Worm (Caenorhabditis elegans): ENCODE measurements around the gene C16C10.4.

Gene C16C10.4

DNA sequence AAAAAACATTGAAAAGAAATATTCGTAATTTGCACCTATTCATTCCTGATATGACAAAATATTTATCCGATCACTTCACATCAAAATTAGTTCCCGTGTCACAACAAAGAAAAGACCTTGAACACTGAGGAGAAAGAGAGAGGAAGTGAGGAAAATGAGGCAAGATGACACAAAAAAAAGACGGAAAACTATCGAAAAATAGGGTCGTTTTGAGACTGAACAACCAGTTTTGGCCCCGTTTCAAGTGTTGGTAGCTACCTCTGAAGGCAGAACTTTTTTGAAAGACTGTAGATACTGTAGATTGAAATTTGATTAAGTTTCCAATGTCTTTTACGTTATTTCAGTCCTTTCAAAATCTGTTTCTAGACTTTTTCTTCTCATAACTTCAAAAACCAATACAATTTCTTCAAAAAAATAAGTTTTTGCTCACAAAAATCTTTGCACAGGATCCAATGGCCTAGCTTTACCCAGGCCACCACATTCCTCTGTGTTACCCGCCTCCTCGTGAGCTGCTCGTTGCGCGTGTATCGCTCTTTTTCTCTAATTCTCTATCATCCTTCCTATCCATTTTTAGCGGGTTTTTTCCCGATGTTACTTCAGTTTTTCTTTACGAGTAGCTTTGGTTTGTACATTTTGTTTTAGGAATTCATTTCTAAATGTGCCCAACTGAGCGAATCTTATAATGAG lies 25.3 kb downstream of the C16C10.4 start:
- TF ChIP-seq tbx-37 (GFP tag; conservative IDR thresholded peaks at IDR 0.05), result peak; percentile 59; the same call in 1 of the 2 replicates
- no peak for TF ChIP-seq flt-1 (GFP tag; IDR thresholded peaks at IDR 0.05)
- peak; percentile 41 for TF ChIP-seq hmg-4 (GFP tag; optimal IDR thresholded peaks at IDR 0.05)

DNA sequence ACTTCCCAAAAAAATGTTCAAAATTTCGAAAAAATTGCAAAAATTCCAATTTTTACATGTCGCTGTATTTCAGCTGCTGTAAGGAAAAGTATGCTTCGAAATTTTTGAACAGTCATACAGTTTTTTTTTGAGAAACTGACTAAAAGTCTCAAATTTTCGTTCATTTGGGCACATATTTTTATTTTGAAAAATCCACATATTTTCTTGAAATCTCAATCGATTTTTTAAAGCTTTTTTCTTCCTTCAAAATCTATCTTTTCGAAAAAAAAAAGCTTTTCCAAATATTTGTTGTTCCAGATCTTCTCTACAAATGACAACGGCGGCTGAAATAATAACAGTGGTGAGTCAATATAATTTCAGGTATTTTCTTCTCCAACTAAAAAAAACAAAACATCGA lies 25.9 kb downstream of the C16C10.4 start, which contains the start of gene asd-1:
Gene asd-1, plus strand, starts transcription at position 298 of the 397 bp plus-strand sequence.
- no peak for TF ChIP-seq flt-1 (GFP tag; IDR thresholded peaks at IDR 0.05)
- TF ChIP-seq sea-1 (GFP tag; conservative IDR thresholded peaks at IDR 0.05), result no peak
- no peak for TF ChIP-seq B0310.2 (tag; optimal IDR thresholded peaks at IDR 0.05)
- TF ChIP-seq pes-1 (GFP tag; IDR thresholded peaks at IDR 0.05), result no peak
- no peak for TF ChIP-seq tbx-37 (GFP tag; conservative IDR thresholded peaks at IDR 0.05)
- TF ChIP-seq F13C5.2 (tag; optimal IDR thresholded peaks at IDR 0.05), result no peak
- TF ChIP-seq ama-1 (optimal IDR thresholded peaks at IDR 0.05), result no peak
- TF ChIP-seq hmbx-1 (tag; optimal IDR thresholded peaks at IDR 0.05), result no peak
- no peak for TF ChIP-seq ets-7 (tag; optimal IDR thresholded peaks at IDR 0.05)
- no peak for TF ChIP-seq hnd-1 (tag; optimal IDR thresholded peaks at IDR 0.05)
- no peak for TF ChIP-seq ceh-36 (tag; optimal IDR thresholded peaks at IDR 0.05)
- TF ChIP-seq aly-1 (tag; optimal IDR thresholded peaks at IDR 0.05), result no peak
- TF ChIP-seq hmg-4 (GFP tag; optimal IDR thresholded peaks at IDR 0.05), result no peak
- TF ChIP-seq tra-4 (tag; optimal IDR thresholded peaks at IDR 0.05), result no peak
- TF ChIP-seq tbx-11 (GFP tag; IDR thresholded peaks at IDR 0.05), result no peak
- TF ChIP-seq ceh-13 (GFP tag; optimal IDR thresholded peaks at IDR 0.05), result no peak
- TF ChIP-seq scrt-1 (GFP tag; IDR thresholded peaks at IDR 0.05), result no peak

DNA sequence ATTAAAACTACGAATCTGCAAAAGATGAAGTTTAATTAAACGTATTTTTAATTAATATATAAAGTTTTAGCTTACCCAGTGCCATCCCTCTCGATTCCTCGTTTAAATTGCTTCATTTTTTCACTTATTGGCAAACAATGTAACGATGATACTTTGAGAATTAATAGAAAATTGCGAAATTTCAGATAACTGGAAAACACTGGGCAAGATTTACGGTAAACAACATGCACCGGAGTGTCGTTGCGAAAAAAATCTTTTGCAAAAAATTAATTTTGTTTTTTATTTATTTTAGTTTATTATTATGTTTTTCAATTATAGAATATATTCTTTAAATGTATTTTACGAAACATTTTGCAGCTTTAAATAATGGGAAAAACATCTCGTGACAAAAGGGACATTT lies 32.9 kb downstream of the C16C10.4 start, which contains the start of the genes pelo-1 and R74.7:
Gene pelo-1, minus strand, starts transcription at position 151 of the 400 bp plus-strand sequence.
Gene R74.7, plus strand, starts transcription at position 358 of the 400 bp plus-strand sequence.
- TF ChIP-seq ets-7 (tag; optimal IDR thresholded peaks at IDR 0.05), result no peak
- TF ChIP-seq tbx-11 (GFP tag; IDR thresholded peaks at IDR 0.05), result no peak
- TF ChIP-seq B0310.2 (tag; optimal IDR thresholded peaks at IDR 0.05), result no peak
- TF ChIP-seq tbx-37 (GFP tag; conservative IDR thresholded peaks at IDR 0.05), result no peak
- no peak for TF ChIP-seq hnd-1 (tag; optimal IDR thresholded peaks at IDR 0.05)
- no peak for TF ChIP-seq ceh-36 (tag; optimal IDR thresholded peaks at IDR 0.05)
- TF ChIP-seq tra-4 (tag; optimal IDR thresholded peaks at IDR 0.05), result no peak
- TF ChIP-seq ama-1 (optimal IDR thresholded peaks at IDR 0.05), result no peak
- no peak for TF ChIP-seq hmbx-1 (tag; optimal IDR thresholded peaks at IDR 0.05)
- TF ChIP-seq flt-1 (GFP tag; IDR thresholded peaks at IDR 0.05), result no peak
- no peak for TF ChIP-seq ceh-13 (GFP tag; optimal IDR thresholded peaks at IDR 0.05)

DNA sequence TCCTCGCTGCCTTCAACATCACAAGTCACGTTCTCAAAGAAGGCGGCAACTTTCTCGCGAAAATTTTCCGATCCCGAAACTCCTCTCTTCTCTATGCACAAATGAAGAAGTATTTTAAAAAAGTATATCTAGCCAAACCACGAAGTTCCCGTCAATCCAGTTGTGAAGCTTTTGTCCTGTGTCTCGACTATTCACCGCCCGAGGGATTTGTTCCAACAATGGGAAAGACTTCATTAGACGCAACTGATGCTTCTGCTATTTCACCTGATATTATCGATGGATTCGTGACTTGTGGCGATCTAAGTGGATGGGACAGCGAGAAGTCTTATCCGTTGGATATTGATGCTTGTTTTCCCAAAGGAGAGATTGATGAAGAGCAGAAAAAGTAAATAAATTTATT lies 33.8 kb downstream of the C16C10.4 start:
- no peak for TF ChIP-seq ets-7 (tag; optimal IDR thresholded peaks at IDR 0.05)
- TF ChIP-seq tra-4 (tag; optimal IDR thresholded peaks at IDR 0.05), result no peak
- TF ChIP-seq flt-1 (GFP tag; IDR thresholded peaks at IDR 0.05), result no peak
- TF ChIP-seq ceh-13 (GFP tag; optimal IDR thresholded peaks at IDR 0.05), result no peak
- TF ChIP-seq sea-1 (GFP tag; conservative IDR thresholded peaks at IDR 0.05), result no peak
- no peak for TF ChIP-seq pes-1 (GFP tag; IDR thresholded peaks at IDR 0.05)
- no peak for TF ChIP-seq hmbx-1 (tag; optimal IDR thresholded peaks at IDR 0.05)
- TF ChIP-seq aly-1 (tag; optimal IDR thresholded peaks at IDR 0.05), result no peak
- TF ChIP-seq tbx-11 (GFP tag; IDR thresholded peaks at IDR 0.05), result no peak
- TF ChIP-seq ceh-36 (tag; optimal IDR thresholded peaks at IDR 0.05), result no peak
- no peak for TF ChIP-seq hmg-4 (GFP tag; optimal IDR thresholded peaks at IDR 0.05)
- no peak for TF ChIP-seq tbx-37 (GFP tag; conservative IDR thresholded peaks at IDR 0.05)
- TF ChIP-seq hnd-1 (tag; optimal IDR thresholded peaks at IDR 0.05), result no peak
- no peak for TF ChIP-seq F13C5.2 (tag; optimal IDR thresholded peaks at IDR 0.05)
- no peak for TF ChIP-seq scrt-1 (GFP tag; IDR thresholded peaks at IDR 0.05)
- TF ChIP-seq ama-1 (optimal IDR thresholded peaks at IDR 0.05), result no peak

DNA sequence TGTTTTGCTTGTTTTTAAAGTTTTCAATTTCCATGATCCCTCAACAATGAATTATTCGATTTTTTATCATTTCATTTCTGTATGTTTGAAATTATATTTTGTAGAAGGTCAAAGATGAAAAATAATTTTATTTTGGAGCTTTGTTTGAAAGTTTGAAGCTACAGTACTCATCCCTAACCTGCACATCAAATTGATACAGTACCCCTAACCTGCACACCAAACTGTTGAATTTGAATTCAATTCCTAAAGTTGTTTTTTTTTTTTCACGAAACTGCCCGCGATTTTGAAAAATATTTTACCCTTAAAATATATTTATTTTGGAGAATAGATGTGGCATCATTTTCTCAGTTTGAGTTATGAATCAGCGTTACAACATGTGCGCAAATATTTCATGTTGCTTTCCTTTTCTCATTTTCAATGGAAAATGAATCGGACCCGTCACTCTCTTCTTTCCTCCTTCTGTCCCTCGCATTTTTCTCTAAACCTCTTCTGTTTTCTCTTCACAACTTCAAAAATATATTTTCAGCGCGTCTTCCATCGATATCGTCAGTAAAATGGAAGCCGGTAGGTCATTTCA lies 34.7 kb downstream of the C16C10.4 start, which contains the start of gene R74.8:
Gene R74.8, plus strand, starts transcription at position 527 of the 577 bp plus-strand sequence.
- TF ChIP-seq hmg-4 (GFP tag; optimal IDR thresholded peaks at IDR 0.05), result no peak
- TF ChIP-seq aly-1 (tag; optimal IDR thresholded peaks at IDR 0.05), result no peak
- TF ChIP-seq scrt-1 (GFP tag; IDR thresholded peaks at IDR 0.05), result no peak
- TF ChIP-seq ceh-36 (tag; optimal IDR thresholded peaks at IDR 0.05), result no peak
- TF ChIP-seq tra-4 (tag; optimal IDR thresholded peaks at IDR 0.05), result no peak
- no peak for TF ChIP-seq F13C5.2 (tag; optimal IDR thresholded peaks at IDR 0.05)
- no peak for TF ChIP-seq ama-1 (optimal IDR thresholded peaks at IDR 0.05)

DNA sequence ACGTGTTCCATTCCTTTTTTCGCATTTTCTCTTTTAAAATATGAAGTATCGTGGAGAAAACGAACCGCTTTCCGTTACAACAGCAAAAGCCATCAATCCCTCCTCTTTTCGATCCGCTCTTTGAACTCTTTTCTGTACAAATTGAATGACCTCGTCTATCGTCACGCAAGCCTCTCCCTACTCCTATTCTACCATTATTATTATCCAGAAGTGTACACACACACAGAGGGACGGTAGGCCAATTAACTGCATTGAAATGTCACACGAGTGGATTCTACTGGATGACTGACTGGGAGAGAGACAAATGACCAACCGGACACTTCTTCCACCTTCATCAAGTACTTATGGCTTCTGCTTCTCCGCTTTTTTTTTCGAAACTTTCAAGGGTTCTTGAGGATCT lies 37.1 kb downstream of the C16C10.4 start:
- TF ChIP-seq scrt-1 (GFP tag; IDR thresholded peaks at IDR 0.05), result no peak
- TF ChIP-seq hmg-4 (GFP tag; optimal IDR thresholded peaks at IDR 0.05), result no peak
- TF ChIP-seq tra-4 (tag; optimal IDR thresholded peaks at IDR 0.05), result no peak
- TF ChIP-seq hmbx-1 (tag; optimal IDR thresholded peaks at IDR 0.05), result no peak
- no peak for TF ChIP-seq aly-1 (tag; optimal IDR thresholded peaks at IDR 0.05)
- TF ChIP-seq ceh-36 (tag; optimal IDR thresholded peaks at IDR 0.05), result no peak
- TF ChIP-seq pes-1 (GFP tag; IDR thresholded peaks at IDR 0.05), result no peak
- no peak for TF ChIP-seq ets-7 (tag; optimal IDR thresholded peaks at IDR 0.05)
- TF ChIP-seq sea-1 (GFP tag; conservative IDR thresholded peaks at IDR 0.05), result no peak
- no peak for TF ChIP-seq tbx-37 (GFP tag; conservative IDR thresholded peaks at IDR 0.05)
- TF ChIP-seq flt-1 (GFP tag; IDR thresholded peaks at IDR 0.05), result no peak
- no peak for TF ChIP-seq F13C5.2 (tag; optimal IDR thresholded peaks at IDR 0.05)
- no peak for TF ChIP-seq hnd-1 (tag; optimal IDR thresholded peaks at IDR 0.05)
- TF ChIP-seq B0310.2 (tag; optimal IDR thresholded peaks at IDR 0.05), result no peak
- TF ChIP-seq tbx-11 (GFP tag; IDR thresholded peaks at IDR 0.05), result no peak
- TF ChIP-seq ceh-13 (GFP tag; optimal IDR thresholded peaks at IDR 0.05), result no peak
- no peak for TF ChIP-seq ama-1 (optimal IDR thresholded peaks at IDR 0.05)

DNA sequence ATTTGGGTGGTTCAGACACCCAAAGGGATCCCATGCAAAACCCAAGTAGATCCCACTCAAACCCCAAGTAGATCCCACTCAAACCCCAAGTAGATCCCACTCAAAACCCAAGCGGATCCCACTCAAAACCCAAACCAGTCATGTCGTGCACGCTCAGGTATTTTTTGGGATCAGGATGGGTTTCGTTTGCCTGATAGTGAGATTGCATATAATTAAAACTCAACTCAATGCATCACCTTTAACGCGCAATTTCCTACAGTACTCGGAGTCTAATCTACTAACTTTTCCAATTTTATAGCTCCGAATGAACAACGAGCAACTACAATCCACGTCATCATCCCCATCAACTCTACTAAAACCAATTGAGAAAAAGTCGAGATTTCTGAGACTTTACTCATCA lies 38.1 kb downstream of the C16C10.4 start, which contains the start of gene phlp-2:
Gene phlp-2, plus strand, starts transcription at position 301 of the 400 bp plus-strand sequence.
- TF ChIP-seq hmg-4 (GFP tag; optimal IDR thresholded peaks at IDR 0.05), result no peak
- TF ChIP-seq ceh-36 (tag; optimal IDR thresholded peaks at IDR 0.05), result no peak
- TF ChIP-seq ets-7 (tag; optimal IDR thresholded peaks at IDR 0.05), result no peak
- TF ChIP-seq tbx-37 (GFP tag; conservative IDR thresholded peaks at IDR 0.05), result no peak
- TF ChIP-seq ceh-13 (GFP tag; optimal IDR thresholded peaks at IDR 0.05), result no peak
- no peak for TF ChIP-seq flt-1 (GFP tag; IDR thresholded peaks at IDR 0.05)
- no peak for TF ChIP-seq tra-4 (tag; optimal IDR thresholded peaks at IDR 0.05)
- no peak for TF ChIP-seq hmbx-1 (tag; optimal IDR thresholded peaks at IDR 0.05)
- no peak for TF ChIP-seq ama-1 (optimal IDR thresholded peaks at IDR 0.05)
- no peak for TF ChIP-seq F13C5.2 (tag; optimal IDR thresholded peaks at IDR 0.05)
- no peak for TF ChIP-seq sea-1 (GFP tag; conservative IDR thresholded peaks at IDR 0.05)
- no peak for TF ChIP-seq tbx-11 (GFP tag; IDR thresholded peaks at IDR 0.05)
- no peak for TF ChIP-seq B0310.2 (tag; optimal IDR thresholded peaks at IDR 0.05)
- no peak for TF ChIP-seq aly-1 (tag; optimal IDR thresholded peaks at IDR 0.05)

Measured in whole organism, early embryonic.